Worm (Caenorhabditis elegans): ENCODE results near the gene fbxb-85.

DNA sequence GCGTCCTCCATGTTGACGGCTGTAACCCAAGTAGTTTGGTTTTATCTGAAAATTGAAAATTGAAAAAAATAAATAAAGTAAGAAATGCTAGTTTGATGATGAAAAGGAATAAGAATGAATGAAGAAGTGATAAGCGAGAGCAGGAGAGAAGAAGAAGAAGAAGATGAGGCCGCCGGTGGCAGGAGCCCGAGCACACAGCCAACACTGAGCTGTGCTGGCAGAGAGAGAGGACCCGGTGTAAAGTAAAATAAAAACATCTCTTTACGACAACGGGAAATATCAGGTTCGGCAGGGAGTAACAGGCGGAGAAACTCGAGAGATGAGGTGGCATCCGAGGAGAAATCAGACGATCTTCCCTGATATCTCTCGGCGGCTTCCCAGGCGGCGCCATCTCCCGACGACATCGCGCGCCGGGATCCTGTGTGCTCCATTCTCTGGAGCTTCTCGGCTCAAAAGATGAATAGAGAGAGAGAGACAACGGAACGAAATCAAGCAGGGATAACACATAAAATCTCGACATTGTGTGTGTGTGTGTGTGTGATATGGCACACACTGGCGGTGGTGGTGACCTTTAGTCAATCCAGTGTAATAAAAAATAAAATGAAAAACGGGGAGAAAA lies 31.9 kb downstream of the fbxb-85 start, which contains the start of gene sca-1:
- TF ChIP-seq ztf-11 (tag; optimal IDR thresholded peaks at IDR 0.05), result no peak
- no peak for TF ChIP-seq fkh-10 (GFP tag; optimal IDR thresholded peaks at IDR 0.05)
